Worm (Caenorhabditis elegans) whole organism, young adult: Measurements from ENCODE around the gene smut-1.

Experiments
- F57C9.4 ChIP-seq: sonication (generic microtip); optimal IDR thresholded peaks from 2 replicates; lab custom pipeline; 2017; ENCODE audit warnings: mild to moderate bottlenecking, missing genetic modification characterization, missing compliant biosample characterization
- ama-1 ChIP-seq, 3 experiments: fragments of 150-350 bp in 1 of 3; sonication (generic microtip) in 2 of 3; optimal IDR thresholded peaks; 2 replicates each; lab custom pipeline; 2014 to 2018; ENCODE audit warnings: missing biosample characterization in 2 of 3, missing genetic modification characterization in 2 of 3, missing genetic modification reagents in 2 of 3
- athp-1 ChIP-seq: sonication (generic microtip); optimal IDR thresholded peaks from 2 replicates; lab custom pipeline; 2017; ENCODE audit warnings: mild to moderate bottlenecking, missing genetic modification characterization, missing compliant biosample characterization
- egl-18 ChIP-seq: fragments of 200-800 bp; sonication (Bioruptor generic); IDR thresholded peaks from 2 replicates; pipeline ENCODE4 v1.3.6; 2022; ENCODE audit warnings: missing genetic modification reagents, missing genetic modification characterization, missing compliant biosample characterization
- hrde-1 ChIP-seq: sonication (generic microtip); optimal IDR thresholded peaks from 2 replicates; lab custom pipeline; 2016; ENCODE audit warnings: missing genetic modification characterization, mild to moderate bottlenecking, missing compliant biosample characterization, moderate library complexity, missing genotype, missing genetic modification reagents, borderline replicate concordance
- let-526 ChIP-seq: fragments of 200-800 bp; sonication (Bioruptor generic); IDR thresholded peaks from 2 replicates; pipeline ENCODE4 v1.3.6; 2022; ENCODE audit warnings: missing genetic modification reagents, missing genetic modification characterization, missing compliant biosample characterization
- nhr-90 ChIP-seq: sonication (generic microtip); optimal IDR thresholded peaks from 2 replicates; lab custom pipeline; 2016; ENCODE audit warnings: missing genotype, mild to moderate bottlenecking, missing genetic modification characterization, missing compliant biosample characterization
- pbrm-1 ChIP-seq: fragments of 200-800 bp; sonication (Bioruptor generic); IDR thresholded peaks from 2 replicates; pipeline ENCODE4 v1.3.6; 2022; ENCODE audit warnings: missing genetic modification reagents, missing genetic modification characterization, missing compliant biosample characterization
- pha-4 ChIP-seq: fragments of 150-350 bp; sonication (generic microtip); optimal IDR thresholded peaks from 2 replicates; lab custom pipeline; 2014; ENCODE audit warnings: missing biosample characterization, missing genetic modification reagents, missing genetic modification characterization
- snpc-1.3 ChIP-seq: sonication (generic microtip); optimal IDR thresholded peaks from 2 replicates; lab custom pipeline; 2017; ENCODE audit warnings: missing genetic modification characterization, mild to moderate bottlenecking, missing compliant biosample characterization, antibody characterized with exemption, moderate library complexity, missing genotype, missing genetic modification reagents; ENCODE audit not compliant: insufficient read depth
- tbx-9 ChIP-seq: sonication (generic microtip); optimal IDR thresholded peaks from 2 replicates; lab custom pipeline; 2016; ENCODE audit warnings: borderline replicate concordance, missing genetic modification characterization, inconsistent platforms, missing compliant biosample characterization
- unc-62 ChIP-seq: fragments of 150-350 bp; optimal IDR thresholded peaks from 2 replicates; lab custom pipeline; 2014; ENCODE audit warnings: missing biosample characterization, missing genetic modification reagents, missing genetic modification characterization
- ztf-22 ChIP-seq: fragments of 200-800 bp; sonication (Bioruptor generic); optimal IDR thresholded peaks from 2 replicates; lab custom pipeline; 2018; ENCODE audit warnings: mild to moderate bottlenecking, missing genetic modification characterization, moderate library complexity, missing compliant biosample characterization
- ztf-6 ChIP-seq: fragments of 200-800 bp; sonication (Bioruptor generic); IDR thresholded peaks from 2 replicates; pipeline ENCODE4 v1.3.6; 2022; ENCODE audit warnings: missing genetic modification reagents, missing genetic modification characterization, missing compliant biosample characterization

DNA sequence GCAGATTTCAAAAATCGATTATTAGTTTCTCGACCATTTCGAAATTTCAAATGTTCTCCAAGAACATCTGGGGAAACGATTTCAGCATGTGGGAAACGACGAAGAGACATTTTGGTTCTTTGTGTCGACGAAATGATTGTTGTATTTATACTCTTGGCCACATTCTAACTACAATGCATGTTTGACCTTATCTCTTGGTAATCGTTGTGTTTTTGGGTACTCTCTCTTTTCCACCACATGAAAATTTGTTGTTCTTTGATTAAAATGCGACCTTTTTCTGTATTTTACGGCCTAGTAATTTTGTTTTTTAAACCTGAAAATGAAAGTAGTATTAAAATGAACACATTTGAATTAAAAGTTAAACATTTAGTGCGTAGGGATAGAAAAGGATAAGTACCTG is 15.9 kb downstream of the smut-1 start, which contains the start of gene F17A9.5:
- TF ChIP-seq unc-62 (GFP tag; lab: Kevin White, UChicago) (no peak), F57C9.4 (tag; lab: Kevin White, UChicago) (no peak), egl-18 (no peak), pha-4 (tag; lab: Kevin White, UChicago) (no peak), pbrm-1 (no peak), nhr-90 (tag; lab: Kevin White, UChicago) (no peak), ama-1 (optimal IDR thresholded peaks at IDR 0.05; lab: Kevin White, UChicago) (no peak), ama-1 (GFP tag; optimal IDR thresholded peaks at IDR 0.05; lab: Kevin White, UChicago) (no peak), athp-1 (tag; lab: Kevin White, UChicago) (no peak), ztf-22 (no peak), ztf-6 (GFP tag; lab: Robert Waterston, UW) (no peak), snpc-1.3 (tag; lab: Kevin White, UChicago) (no peak), let-526 (no peak), hrde-1 (tag; lab: Kevin White, UChicago) (no peak), tbx-9 (tag; lab: Kevin White, UChicago) (no peak)
